Fruit fly (Drosophila melanogaster) whole organism, wandering third instar larva: Measurements from ENCODE around the gene CG10738.

ENCODE experiments used
- Abd-B ChIP-seq: fragments of >200 bp; optimal IDR thresholded peaks from 2 replicates; lab custom pipeline; 2017; ENCODE audit warnings: missing biosample characterization, missing genetic modification characterization
- lola ChIP-seq: fragments of >200 bp; optimal IDR thresholded peaks from 2 replicates; lab custom pipeline; 2017; ENCODE audit warnings: missing biosample characterization, missing genetic modification characterization
- tai ChIP-seq: sonication (Bioruptor generic); optimal IDR thresholded peaks from 2 replicates; lab custom pipeline; 2016; ENCODE audit warnings: missing biosample characterization, missing genetic modification characterization
- usp ChIP-seq: fragments of >200 bp; optimal IDR thresholded peaks from 2 replicates; lab custom pipeline; 2017; ENCODE audit warnings: missing biosample characterization, missing genetic modification characterization

DNA sequence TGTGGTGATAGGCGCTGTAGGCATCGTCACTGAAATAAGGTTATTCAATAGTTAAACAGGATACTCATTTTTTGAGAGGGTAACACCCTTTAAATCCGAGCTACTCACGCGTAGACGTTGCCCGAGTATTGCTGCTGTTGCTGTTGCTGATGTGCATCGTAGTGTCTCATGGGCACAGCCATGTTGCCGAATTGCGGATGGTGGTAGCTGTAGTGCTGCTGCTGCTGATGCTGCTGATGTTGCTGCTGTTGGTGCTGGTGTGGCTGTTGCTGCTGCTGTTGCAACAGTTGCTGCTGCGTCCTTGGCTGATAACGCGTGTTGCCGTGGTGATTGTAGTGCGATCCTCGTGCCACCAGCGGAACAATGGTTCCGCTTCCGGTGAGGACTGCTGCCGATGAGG lies 20.4 kb upstream of the CG10738 start:
- TF ChIP-seq usp (GFP tag; lab: Kevin White, UChicago) (no peak), lola (GFP tag; lab: Kevin White, UChicago) (no peak), Abd-B (GFP tag; lab: Kevin White, UChicago) (no peak), tai (GFP tag; lab: Kevin White, UChicago) (no peak)
